Fruit fly (Drosophila melanogaster): ENCODE results near the gene CG11403.

Gene CG11403

DNA sequence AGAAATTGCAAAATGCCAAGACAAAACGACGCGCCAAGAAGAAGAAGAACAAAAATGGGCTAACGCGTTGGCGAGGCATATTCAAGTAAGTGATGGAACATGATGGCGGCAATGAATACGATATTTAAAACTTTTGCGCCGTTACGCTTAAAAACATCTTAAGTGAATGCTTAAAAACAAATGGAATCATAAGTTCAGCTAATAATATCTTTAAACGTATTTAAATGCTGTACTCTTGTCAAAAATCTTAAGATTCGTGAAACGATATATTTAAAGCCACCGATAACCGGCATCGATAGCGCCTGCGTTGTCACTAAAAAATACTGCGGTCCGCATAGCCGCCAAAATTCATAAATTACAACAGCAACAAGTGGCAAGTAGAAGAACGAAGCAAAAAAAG, at the start of gene CG11403:
Gene CG11403 (minus strand): TSS at position 53 of the 400 bp plus-strand sequence.
- no peak for TF ChIP-seq CTCF (optimal IDR thresholded peaks at IDR 0.05)
- no peak for TF ChIP-seq CG8478 (optimal IDR thresholded peaks at IDR 0.05)

dm6 chrX:1288924-1289608, 49.4 kb upstream of the CG11403 start:
- TF ChIP-seq CTCF (optimal IDR thresholded peaks at IDR 0.05) (peak; percentile 16), CG8478 (optimal IDR thresholded peaks at IDR 0.05) (no peak)

DNA sequence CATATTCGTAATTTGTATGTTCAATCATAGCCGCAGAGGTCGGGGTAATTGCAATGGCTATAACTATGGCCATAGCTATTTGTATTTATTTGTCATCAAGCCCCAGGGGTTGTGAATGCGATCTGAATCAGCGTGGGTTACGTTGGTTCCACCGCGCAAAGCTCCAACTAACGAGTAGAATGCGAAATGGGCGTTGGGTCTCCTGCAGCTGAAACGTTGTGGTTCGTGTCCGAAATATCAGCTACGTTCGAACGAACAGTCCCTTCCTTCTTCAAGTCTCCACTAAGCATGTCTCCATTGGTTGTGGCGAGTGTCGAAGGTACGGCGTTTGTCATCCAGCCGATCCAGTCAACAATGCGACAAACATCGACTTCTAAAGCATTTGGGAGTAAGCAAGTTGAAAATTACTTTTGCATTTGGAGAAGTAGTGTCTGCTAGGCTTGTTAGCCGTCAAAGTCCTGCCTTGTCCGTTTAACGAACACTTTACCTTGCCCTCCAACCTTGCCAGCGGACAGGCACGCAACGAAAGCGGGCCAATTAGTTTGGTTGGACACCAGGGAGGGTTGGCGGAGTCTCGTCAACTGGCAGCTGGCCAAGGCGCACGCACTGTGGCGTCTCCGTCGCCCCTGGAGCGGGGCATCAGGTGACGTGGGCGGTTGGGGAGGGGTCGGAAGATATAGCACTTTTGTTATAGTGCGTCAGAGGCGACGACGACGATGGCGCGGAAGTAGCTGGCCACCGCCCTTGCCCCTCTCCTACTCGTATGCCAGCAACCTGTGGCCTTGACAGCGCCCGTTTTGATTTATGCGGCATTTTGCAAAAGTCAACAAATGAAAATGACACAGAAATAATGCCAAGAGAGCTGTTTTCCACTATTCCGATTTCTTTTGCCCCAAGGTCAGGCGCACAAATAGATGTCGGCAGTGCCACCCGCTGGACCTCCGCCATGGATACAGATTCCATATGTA, 47.5 kb upstream of the CG11403 start, which contains the start of gene CG32812:
Gene CG32812 (plus strand): TSS at position 423 of the 968 bp plus-strand sequence.
- TF ChIP-seq CTCF (optimal IDR thresholded peaks at IDR 0.05) (peak; percentile 26 to 68), CG8478 (optimal IDR thresholded peaks at IDR 0.05) (no peak)

- TF ChIP-seq CTCF (optimal IDR thresholded peaks at IDR 0.05), result peak; percentile 61 to 70
- TF ChIP-seq CG8478 (optimal IDR thresholded peaks at IDR 0.05), result no peak
These were observed 46.5 kb upstream of the CG11403 start for dm6 chrX:1286136-1286535.

DNA sequence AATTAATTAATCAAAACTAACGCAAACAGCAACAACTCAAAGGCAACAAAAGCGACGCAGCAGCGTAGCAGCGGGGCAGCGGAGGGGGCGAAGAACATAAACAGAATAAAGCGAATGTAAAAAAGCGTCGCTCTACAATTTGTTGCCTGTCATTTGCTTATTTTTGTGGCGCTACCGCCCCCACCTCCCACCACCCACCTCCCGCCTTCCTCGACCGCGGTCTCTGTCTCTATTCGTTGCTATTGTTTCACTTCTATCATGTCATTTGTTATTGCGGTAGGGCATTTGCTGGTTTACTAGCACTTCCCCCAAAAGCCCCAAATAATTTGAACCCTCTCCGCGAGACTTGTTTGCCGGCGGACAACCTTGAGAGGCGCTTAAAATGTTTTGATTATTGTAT, 45.6 kb upstream of the CG11403 start:
- no peak for TF ChIP-seq CTCF (optimal IDR thresholded peaks at IDR 0.05)
- TF ChIP-seq CG8478 (optimal IDR thresholded peaks at IDR 0.05), result no peak

dm6 chrX:1284238-1284637, 44.6 kb upstream of the CG11403 start:
- TF ChIP-seq CG8478 (optimal IDR thresholded peaks at IDR 0.05), result no peak
- TF ChIP-seq CTCF (optimal IDR thresholded peaks at IDR 0.05), result no peak

- no peak for TF ChIP-seq CG8478 (optimal IDR thresholded peaks at IDR 0.05)
- TF ChIP-seq CTCF (optimal IDR thresholded peaks at IDR 0.05), result no peak
These were observed 43.4 kb upstream of the CG11403 start for dm6 chrX:1282953-1283568.

DNA sequence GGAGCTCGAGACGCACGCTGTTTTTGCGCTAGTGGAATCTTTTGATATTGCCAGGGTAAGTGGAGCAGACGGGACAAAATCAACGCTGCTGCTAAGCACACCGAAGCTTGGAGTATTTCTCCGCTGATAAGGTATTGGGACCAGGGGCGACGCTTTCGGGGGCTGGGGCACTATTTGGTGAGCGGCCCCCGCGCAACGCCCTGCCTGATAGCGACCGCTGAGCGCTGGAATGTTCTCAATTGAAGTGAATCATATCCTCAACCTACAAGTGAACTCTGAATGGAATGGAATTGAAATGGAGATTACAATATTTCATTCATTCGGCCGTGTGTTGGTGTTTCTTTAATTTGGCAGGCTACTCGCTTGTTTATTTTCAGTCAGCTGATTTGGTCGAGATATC, 42.7 kb upstream of the CG11403 start:
- TF ChIP-seq CTCF (optimal IDR thresholded peaks at IDR 0.05) (no peak), CG8478 (optimal IDR thresholded peaks at IDR 0.05) (no peak)

- TF ChIP-seq CG8478 (optimal IDR thresholded peaks at IDR 0.05) (no peak), CTCF (optimal IDR thresholded peaks at IDR 0.05) (no peak)
These were observed 39.4 kb upstream of the CG11403 start for dm6 chrX:1278825-1279643.

- TF ChIP-seq CTCF (optimal IDR thresholded peaks at IDR 0.05), result no peak
- TF ChIP-seq CG8478 (optimal IDR thresholded peaks at IDR 0.05), result no peak
These were observed 37.8 kb upstream of the CG11403 start for dm6 chrX:1277528-1277883.

DNA sequence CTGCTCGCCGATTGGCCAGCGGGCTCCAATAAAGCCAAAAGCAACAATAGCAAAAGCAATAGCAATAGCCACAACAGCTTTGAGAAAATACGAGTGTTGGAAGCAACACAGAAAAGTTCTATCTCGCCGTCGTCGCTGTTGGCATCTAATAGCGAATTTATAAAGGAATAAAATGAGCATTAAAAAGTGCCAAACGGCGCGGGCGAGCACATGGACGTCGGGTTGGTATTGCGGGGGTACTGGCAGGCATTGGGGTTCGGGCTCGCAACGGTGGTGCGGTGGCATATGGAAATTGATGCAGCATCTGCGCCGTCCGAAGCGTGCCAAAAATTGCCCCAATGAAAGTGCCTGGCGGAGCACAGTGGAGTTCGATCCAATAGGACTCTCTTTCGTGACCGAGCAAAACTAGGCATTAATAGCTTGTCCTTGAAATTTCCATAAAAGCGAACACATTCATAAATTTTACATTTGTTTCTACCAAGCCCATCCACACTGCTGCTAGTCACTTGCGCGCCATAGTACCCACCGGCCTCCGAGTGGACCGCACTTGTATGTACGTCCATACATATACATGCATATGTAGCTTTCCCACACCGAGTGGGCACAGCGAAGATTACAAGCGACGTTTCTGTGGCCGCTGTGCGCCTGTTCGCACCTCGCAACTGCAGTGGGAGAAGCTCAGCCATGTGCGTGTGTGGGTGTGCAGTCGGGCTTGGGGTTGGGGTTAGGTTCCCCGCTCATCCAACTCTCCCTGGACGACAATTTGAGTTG, 37.3 kb upstream of the CG11403 start:
- TF ChIP-seq CG8478 (optimal IDR thresholded peaks at IDR 0.05) (no peak), CTCF (optimal IDR thresholded peaks at IDR 0.05) (no peak)

- TF ChIP-seq CG8478 (optimal IDR thresholded peaks at IDR 0.05), result no peak
- TF ChIP-seq CTCF (optimal IDR thresholded peaks at IDR 0.05), result no peak
These were observed 36.5 kb upstream of the CG11403 start for dm6 chrX:1276047-1276756.
